Worm (Caenorhabditis elegans) whole organism, L2 larva: ENCODE results near the gene Y46G5A.8.

Source experiments
- ceh-16 ChIP-seq: fragments of 150-350 bp; optimal IDR thresholded peaks from 2 replicates; lab custom pipeline; 2014; ENCODE audit warnings: missing biosample characterization, missing genetic modification characterization
- elt-3 ChIP-seq: sonication (generic microtip); optimal IDR thresholded peaks from 2 replicates; lab custom pipeline; 2017; ENCODE audit warnings: missing biosample characterization, missing genetic modification characterization
- fos-1 ChIP-seq: fragments of 150-350 bp; optimal IDR thresholded peaks from 2 replicates; lab custom pipeline; 2014; ENCODE audit warnings: missing biosample characterization, missing genetic modification characterization
- mab-5 ChIP-seq: fragments of 150-350 bp; optimal IDR thresholded peaks from 2 replicates; lab custom pipeline; 2014; ENCODE audit warnings: missing biosample characterization, missing genetic modification characterization
- snpc-4 ChIP-seq: fragments of 150-350 bp; optimal IDR thresholded peaks from 2 replicates; lab custom pipeline; 2014; ENCODE audit warnings: missing biosample characterization, missing genetic modification characterization

DNA sequence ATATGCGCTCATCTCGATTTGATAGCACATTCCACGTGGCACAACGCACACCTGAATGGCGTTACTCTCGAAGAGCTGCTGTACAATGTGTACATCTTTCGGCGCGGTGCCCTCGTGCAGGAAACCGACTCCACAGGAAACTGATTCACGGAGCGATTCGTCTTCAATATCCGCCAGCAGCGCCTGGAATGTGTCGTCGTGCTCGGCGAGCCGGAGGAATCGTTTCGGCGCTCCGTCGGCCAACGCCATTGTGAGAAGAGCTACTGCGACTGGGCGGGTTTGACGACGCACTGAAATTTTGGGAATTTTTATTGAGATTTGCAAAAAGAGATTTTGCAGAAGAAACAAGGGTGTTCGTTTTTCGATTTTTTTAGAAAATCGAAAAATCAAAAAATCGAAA, 26.2 kb upstream of the Y46G5A.8 start:
- TF ChIP-seq snpc-4 (tag; lab: Kevin White, UChicago) (no peak), ceh-16 (no peak), elt-3 (tag; lab: Kevin White, UChicago) (no peak), fos-1 (no peak), mab-5 (tag; lab: Kevin White, UChicago) (no peak)
